Worm (Caenorhabditis elegans): ENCODE results near the gene F59A7.14.

DNA sequence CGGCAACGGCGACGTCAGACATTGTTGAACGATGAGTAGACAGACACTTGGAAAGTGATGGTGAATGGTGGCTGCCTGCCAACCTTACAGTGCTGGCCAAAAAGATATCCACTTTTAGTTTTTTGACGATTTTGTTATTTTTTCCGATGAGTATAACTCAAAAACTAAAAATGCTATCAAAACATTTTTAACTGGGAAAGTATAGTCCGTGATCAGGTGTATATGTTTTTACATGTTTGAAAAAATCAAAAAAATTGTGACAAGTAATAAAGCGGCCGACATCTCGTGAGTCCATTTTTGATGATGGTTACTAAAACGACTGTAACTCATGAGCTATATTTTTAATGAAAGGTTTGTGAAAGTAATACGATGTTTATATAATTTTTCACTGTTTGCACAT is 12.7 kb downstream of the F59A7.14 start, which contains the start of gene hil-6:
- TF ChIP-seq zip-2 (tag; optimal IDR thresholded peaks at IDR 0.05) (no peak), unc-62 (GFP tag; optimal IDR thresholded peaks at IDR 0.05 in 1 of 2) (peak in 1 of 2 experiments; percentile 33), unc-62 (tag; optimal IDR thresholded peaks at IDR 0.05) (no peak), daf-16 (GFP tag; optimal IDR thresholded peaks at IDR 0.05) (no peak), daf-16 (tag; optimal IDR thresholded peaks at IDR 0.05) (no peak), pha-4 (GFP tag; IDR thresholded peaks at IDR 0.05) (no peak), pha-4 (tag; optimal IDR thresholded peaks at IDR 0.05) (no peak), nhr-237 (tag; optimal IDR thresholded peaks at IDR 0.05) (no peak), F37D6.2 (tag; optimal IDR thresholded peaks at IDR 0.05) (no peak), hif-1 (tag; optimal IDR thresholded peaks at IDR 0.05) (no peak), nhr-77 (tag; optimal IDR thresholded peaks at IDR 0.05) (no peak), skn-1 (tag; optimal IDR thresholded peaks at IDR 0.05) (no peak), saeg-2 (GFP tag; IDR thresholded peaks at IDR 0.05) (no peak), madf-5 (GFP tag; IDR thresholded peaks at IDR 0.05) (no peak), D1046.2 (GFP tag; IDR thresholded peaks at IDR 0.05) (no peak), unc-130 (GFP tag; optimal IDR thresholded peaks at IDR 0.05) (no peak), aly-2 (tag; optimal IDR thresholded peaks at IDR 0.05) (no peak)

All from whole organism, L4 larva.